Fruit fly (Drosophila melanogaster) whole organism, pupa: ENCODE measurements around the gene Art9.

Experiments
- CG10348 ChIP-seq: fragments of 200-800 bp; sonication (Bioruptor generic); IDR thresholded peaks from 2 replicates; pipeline ENCODE4 v1.3.6; 2022; ENCODE audit warnings: missing biosample characterization, missing genetic modification characterization
- CG12605 ChIP-seq: fragments of 200-800 bp; sonication (Bioruptor generic); IDR thresholded peaks from 2 replicates; pipeline ENCODE4 v1.3.6; 2022; ENCODE audit warnings: missing biosample characterization, missing genetic modification characterization
- CG13204 ChIP-seq: fragments of 200-800 bp; sonication (Bioruptor generic); optimal IDR thresholded peaks from 2 replicates; lab custom pipeline; 2018; ENCODE audit warnings: missing biosample characterization, mild to moderate bottlenecking, missing genetic modification characterization, moderate library complexity
- CG14655 ChIP-seq: fragments of 200-800 bp; sonication (Bioruptor generic); optimal IDR thresholded peaks from 3 replicates; lab custom pipeline; 2017; ENCODE audit warnings: mild to moderate bottlenecking, missing biosample characterization, missing genetic modification reagents, missing genetic modification characterization
- CG15710 ChIP-seq: fragments of 200-800 bp; sonication (Bioruptor generic); optimal IDR thresholded peaks from 2 replicates; lab custom pipeline; 2018; ENCODE audit warnings: missing biosample characterization, mild to moderate bottlenecking, missing genetic modification characterization, moderate library complexity
- CG17806 ChIP-seq: fragments of 200-800 bp; sonication (Bioruptor generic); optimal IDR thresholded peaks from 2 replicates; lab custom pipeline; 2018; ENCODE audit warnings: missing biosample characterization, mild to moderate bottlenecking, missing genetic modification characterization, moderate library complexity
- CG32121 ChIP-seq: fragments of 200-800 bp; sonication (Bioruptor generic); IDR thresholded peaks from 2 replicates; pipeline ENCODE4 v1.3.6; 2022; ENCODE audit warnings: missing biosample characterization, missing genetic modification characterization
- CG34367 ChIP-seq: fragments of 200-800 bp; sonication (Bioruptor generic); optimal IDR thresholded peaks from 2 replicates; lab custom pipeline; 2018; ENCODE audit warnings: missing biosample characterization, mild to moderate bottlenecking, missing genetic modification characterization
- CG4496 ChIP-seq: fragments of 200-800 bp; sonication (Bioruptor generic); IDR thresholded peaks from 3 replicates; pipeline ENCODE4 v1.3.6; 2022; ENCODE audit warnings: missing biosample characterization, missing genetic modification characterization
- CG8159 ChIP-seq: fragments of 200-800 bp; sonication (Bioruptor generic); optimal IDR thresholded peaks from 3 replicates; lab custom pipeline; 2018; ENCODE audit warnings: missing biosample characterization, mild to moderate bottlenecking, missing genetic modification characterization, moderate library complexity
- CG8301 ChIP-seq: fragments of 200-800 bp; sonication (Bioruptor generic); optimal IDR thresholded peaks from 2 replicates; lab custom pipeline; 2018; ENCODE audit warnings: missing biosample characterization, mild to moderate bottlenecking, missing genetic modification characterization
- CG9948 ChIP-seq: fragments of 200-800 bp; sonication (Bioruptor generic); optimal IDR thresholded peaks from 2 replicates; lab custom pipeline; 2018; ENCODE audit warnings: missing biosample characterization, mild to moderate bottlenecking, missing genetic modification characterization, moderate library complexity
- D1 ChIP-seq: fragments of 200-800 bp; sonication (Bioruptor generic); optimal IDR thresholded peaks from 2 replicates; lab custom pipeline; 2018; ENCODE audit warnings: missing biosample characterization, mild to moderate bottlenecking, missing genetic modification characterization, moderate library complexity
- EcR ChIP-seq: fragments of 200-800 bp; sonication (Bioruptor generic); optimal IDR thresholded peaks from 3 replicates; lab custom pipeline; 2019; ENCODE audit warnings: missing biosample characterization, missing genetic modification characterization, mild to moderate bottlenecking, moderate library complexity, missing genetic modification reagents
- Ets98B ChIP-seq: fragments of 200-800 bp; sonication (Bioruptor generic); IDR thresholded peaks from 2 replicates; pipeline ENCODE4 v1.3.6; 2022; ENCODE audit warnings: missing biosample characterization, missing genetic modification characterization
- Pif1A ChIP-seq: fragments of 200-800 bp; sonication (Bioruptor generic); optimal IDR thresholded peaks from 3 replicates; lab custom pipeline; 2016; ENCODE audit warnings: missing biosample characterization, missing genetic modification characterization
- Pif1B ChIP-seq: fragments of 200-800 bp; sonication (Bioruptor generic); optimal IDR thresholded peaks from 3 replicates; lab custom pipeline; 2016; ENCODE audit warnings: missing biosample characterization, missing genetic modification characterization
- Snoo ChIP-seq: fragments of 200-800 bp; sonication (Bioruptor generic); optimal IDR thresholded peaks from 3 replicates; lab custom pipeline; 2017; ENCODE audit warnings: missing biosample characterization, mild to moderate bottlenecking, missing genetic modification characterization, inconsistent platforms
- fd96Ca ChIP-seq: fragments of 200-800 bp; sonication (Bioruptor generic); IDR thresholded peaks from 3 replicates; pipeline ENCODE4 v1.3.6; 2022; ENCODE audit warnings: missing biosample characterization, missing genetic modification characterization
- gl ChIP-seq: fragments of 200-800 bp; sonication (Bioruptor generic); optimal IDR thresholded peaks from 2 replicates; lab custom pipeline; 2018; ENCODE audit warnings: missing biosample characterization, mild to moderate bottlenecking, missing genetic modification characterization
- rn ChIP-seq: fragments of 200-800 bp; sonication (Bioruptor generic); IDR thresholded peaks from 2 replicates; pipeline ENCODE4 v1.3.6; 2022; ENCODE audit warnings: missing biosample characterization, missing genetic modification characterization

Art9 gene

dm6 chr3R:13964513-13964975 is 21.3 kb upstream of the Art9 start, which contains the start of gene Orc2:
Orc2 (plus strand) TSS chr3R:13964885.
- TF ChIP-seq D1 (tag; lab: Kevin White, UChicago) (peak; percentile 13), Snoo (tag; lab: Kevin White, UChicago) (no peak), CG14655 (no peak)

- TF ChIP-seq fd96Ca (GFP tag; lab: Robert Waterston, UW) (no peak), CG8159 (no peak), Pif1B (GFP tag; lab: Kevin White, UChicago) (no peak), EcR (no peak), CG17806 (tag; lab: Kevin White, UChicago) (no peak), CG12605 (GFP tag; lab: Robert Waterston, UW) (no peak), CG34367 (tag; lab: Kevin White, UChicago) (no peak), Snoo (tag; lab: Kevin White, UChicago) (no peak), CG8301 (no peak), CG14655 (no peak), CG4496 (GFP tag; lab: Robert Waterston, UW) (no peak), CG9948 (tag; lab: Kevin White, UChicago) (no peak), CG13204 (no peak)
Measured at dm6 chr3R:13964074-13964473, 20.8 kb upstream of the Art9 start, which contains the start of gene Kots. Kots (minus strand) TSS chr3R:13964174.

dm6 chr3R:13958582-13958981 is 15.3 kb upstream of the Art9 start, which contains the start of gene Ipp:
Ipp (plus strand) TSS chr3R:13958789.
- TF ChIP-seq CG32121 (GFP tag; lab: Robert Waterston, UW) = no peak
- peak; percentile 23 for TF ChIP-seq gl (tag; lab: Kevin White, UChicago)

- TF ChIP-seq CG4496 (GFP tag; lab: Robert Waterston, UW) (no peak), CG12605 (GFP tag; lab: Robert Waterston, UW) (no peak), CG9948 (tag; lab: Kevin White, UChicago) (no peak), CG8301 (no peak), CG34367 (tag; lab: Kevin White, UChicago) (no peak), Ets98B (GFP tag; lab: Robert Waterston, UW) (no peak)
Measured at dm6 chr3R:13956809-13957351, 13.6 kb upstream of the Art9 start.

dm6 chr3R:13955227-13955626 is 12.0 kb upstream of the Art9 start:
- TF ChIP-seq CG17806 (tag; lab: Kevin White, UChicago) (peak; percentile 14), CG14655 (no peak), CG8159 (peak; percentile 36), CG15710 (peak; percentile 18), CG12605 (GFP tag; lab: Robert Waterston, UW) (no peak), Pif1A (peak; percentile 21), CG9948 (tag; lab: Kevin White, UChicago) (peak; percentile 17), EcR (no peak), rn (GFP tag; lab: Robert Waterston, UW) (no peak)

dm6 chr3R:13952303-13952702 is 9.0 kb upstream of the Art9 start:
- TF ChIP-seq Ets98B (GFP tag; lab: Robert Waterston, UW) (peak; percentile 80), Pif1B (GFP tag; lab: Kevin White, UChicago) (peak; percentile 27), EcR (no peak), rn (GFP tag; lab: Robert Waterston, UW) (peak; percentile 39; the same call in 1 of the 2 replicates), CG8159 (no peak), CG13204 (no peak), CG34367 (tag; lab: Kevin White, UChicago) (no peak), CG15710 (no peak), CG4496 (GFP tag; lab: Robert Waterston, UW) (peak; percentile 85; the same call in 2 of the 3 replicates), CG17806 (tag; lab: Kevin White, UChicago) (peak; percentile 22), CG14655 (peak; percentile 68), CG10348 (GFP tag; lab: Robert Waterston, UW) (no peak), gl (tag; lab: Kevin White, UChicago) (no peak), D1 (tag; lab: Kevin White, UChicago) (no peak), CG8301 (peak; percentile 69), CG32121 (GFP tag; lab: Robert Waterston, UW) (peak; percentile 71; the same call in 1 of the 2 replicates), CG12605 (GFP tag; lab: Robert Waterston, UW) (peak; percentile 52; the same call in 1 of the 2 replicates), CG9948 (tag; lab: Kevin White, UChicago) (no peak), fd96Ca (GFP tag; lab: Robert Waterston, UW) (peak; percentile 71), Snoo (tag; lab: Kevin White, UChicago) (no peak), Pif1A (peak; percentile 54)

- TF ChIP-seq gl (tag; lab: Kevin White, UChicago) = no peak
- TF ChIP-seq CG12605 (GFP tag; lab: Robert Waterston, UW) = no peak
- TF ChIP-seq CG10348 (GFP tag; lab: Robert Waterston, UW) = no peak
- no peak for TF ChIP-seq CG15710
- no peak for TF ChIP-seq Snoo (tag; lab: Kevin White, UChicago)
- no peak for TF ChIP-seq CG8159
- TF ChIP-seq CG13204 = no peak
- no peak for TF ChIP-seq Pif1B (GFP tag; lab: Kevin White, UChicago)
- TF ChIP-seq CG34367 (tag; lab: Kevin White, UChicago) = no peak
- TF ChIP-seq CG8301 = no peak
- no peak for TF ChIP-seq Ets98B (GFP tag; lab: Robert Waterston, UW)
Measured at dm6 chr3R:13951038-13951437, 7.8 kb upstream of the Art9 start, which contains the start of gene CG9926. CG9926 (minus strand) TSS chr3R:13951138.
